Fruit fly (Drosophila melanogaster): Measurements from ENCODE around the gene CG34170.

dm6 chr2L:17267358-17267750 is 44.3 kb downstream of the CG34170 start:
- TF ChIP-seq Sox14 (GFP tag; optimal IDR thresholded peaks at IDR 0.05): no peak
- TF ChIP-seq CG16779 (tag; optimal IDR thresholded peaks at IDR 0.05): no peak
- no peak for TF ChIP-seq CG34406 (GFP tag; optimal IDR thresholded peaks at IDR 0.05)
- no peak for TF ChIP-seq dac (GFP tag; optimal IDR thresholded peaks at IDR 0.05)
- no peak for TF ChIP-seq CG6163 (GFP tag; IDR thresholded peaks at IDR 0.05)
- no peak for TF ChIP-seq esn (GFP tag; optimal IDR thresholded peaks at IDR 0.05)
- TF ChIP-seq Met (GFP tag; optimal IDR thresholded peaks at IDR 0.05): no peak
- TF ChIP-seq vri (GFP tag; optimal IDR thresholded peaks at IDR 0.05): no peak

Measured in whole organism, prepupa.